Worm (Caenorhabditis elegans) whole organism, L2 larva: Measurements from ENCODE around the gene srm-5.

ENCODE experiments used
- F13H6.1 ChIP-seq: sonication (generic microtip); optimal IDR thresholded peaks from 2 replicates; lab custom pipeline; 2016; ENCODE audit warnings: missing genetic modification characterization, missing compliant biosample characterization
- ZK546.5 ChIP-seq: sonication (generic microtip); optimal IDR thresholded peaks from 2 replicates; lab custom pipeline; 2017; ENCODE audit warnings: missing biosample characterization, missing genetic modification characterization
- dmd-4 ChIP-seq: sonication (generic microtip); optimal IDR thresholded peaks from 2 replicates; lab custom pipeline; 2017; ENCODE audit warnings: missing biosample characterization, missing genetic modification characterization
- elt-3 ChIP-seq: sonication (generic microtip); optimal IDR thresholded peaks from 2 replicates; lab custom pipeline; 2017; ENCODE audit warnings: missing biosample characterization, missing genetic modification characterization
- nhr-6 ChIP-seq: fragments of 150-350 bp; optimal IDR thresholded peaks from 2 replicates; lab custom pipeline; 2014; ENCODE audit warnings: missing biosample characterization, missing genetic modification characterization
- sem-4 ChIP-seq: fragments of 150-350 bp; optimal IDR thresholded peaks from 2 replicates; lab custom pipeline; 2014; ENCODE audit warnings: missing biosample characterization, missing genetic modification reagents, missing genetic modification characterization

- TF ChIP-seq F13H6.1 (tag; lab: Kevin White, UChicago) (no peak), ZK546.5 (tag; lab: Kevin White, UChicago) (no peak), elt-3 (tag; lab: Kevin White, UChicago) (no peak), nhr-6 (tag; lab: Kevin White, UChicago) (no peak), sem-4 (no peak), dmd-4 (no peak)
Observed at ce11 chrV:14285803-14286202, 49.2 kb upstream of the srm-5 start, which contains the start of gene F40G12.11.
